Worm (Caenorhabditis elegans) whole organism, late embryonic: ENCODE data around the gene gen-1.

Experiments
- C08G9.2 ChIP-seq: sonication (generic microtip); optimal IDR thresholded peaks from 2 replicates; lab custom pipeline; 2016; ENCODE audit warnings: mild to moderate bottlenecking, missing genetic modification characterization, moderate library complexity, missing compliant biosample characterization
- K02D7.2 ChIP-seq: sonication (generic microtip); optimal IDR thresholded peaks from 2 replicates; lab custom pipeline; 2017; ENCODE audit warnings: mild to moderate bottlenecking, missing genetic modification characterization, missing compliant biosample characterization
- T23F11.4 ChIP-seq: fragments of 200-800 bp; sonication (Bioruptor generic); optimal IDR thresholded peaks from 2 replicates; lab custom pipeline; 2018; ENCODE audit warnings: mild to moderate bottlenecking, missing genetic modification characterization, missing compliant biosample characterization
- ceh-14 ChIP-seq: sonication (generic microtip); optimal IDR thresholded peaks from 2 replicates; lab custom pipeline; 2016; ENCODE audit warnings: missing genotype, missing genetic modification characterization, missing compliant biosample characterization
- ceh-19 ChIP-seq: fragments of 200-800 bp; sonication (Bioruptor generic); optimal IDR thresholded peaks from 2 replicates; lab custom pipeline; 2018; ENCODE audit warnings: mild to moderate bottlenecking, missing genetic modification characterization, missing compliant biosample characterization
- ceh-22 ChIP-seq: sonication (generic microtip); optimal IDR thresholded peaks from 2 replicates; lab custom pipeline; 2017; ENCODE audit warnings: missing biosample characterization, missing genetic modification characterization
- ceh-24 ChIP-seq: sonication (generic microtip); optimal IDR thresholded peaks from 2 replicates; lab custom pipeline; 2016; ENCODE audit warnings: mild to moderate bottlenecking, missing genetic modification characterization, missing compliant biosample characterization
- ceh-30 ChIP-seq: fragments of 150-350 bp; optimal IDR thresholded peaks from 2 replicates; lab custom pipeline; 2014; ENCODE audit warnings: missing biosample characterization, missing genetic modification characterization
- ceh-31 ChIP-seq: sonication (generic microtip); optimal IDR thresholded peaks from 2 replicates; lab custom pipeline; 2016; ENCODE audit warnings: missing genetic modification characterization, missing compliant biosample characterization
- ceh-34 ChIP-seq: sonication (generic microtip); optimal IDR thresholded peaks from 2 replicates; lab custom pipeline; 2016; ENCODE audit warnings: mild to moderate bottlenecking, missing genetic modification characterization, missing compliant biosample characterization
- ceh-48 ChIP-seq: sonication (generic microtip); optimal IDR thresholded peaks from 2 replicates; lab custom pipeline; 2016; ENCODE audit warnings: missing genetic modification characterization, inconsistent platforms, missing compliant biosample characterization
- dve-1 ChIP-seq: sonication (generic microtip); optimal IDR thresholded peaks from 2 replicates; lab custom pipeline; 2017; ENCODE audit warnings: antibody characterized with exemption, mild to moderate bottlenecking, missing genetic modification characterization, missing compliant biosample characterization
- elt-2 ChIP-seq: sonication (generic microtip); optimal IDR thresholded peaks from 2 replicates; lab custom pipeline; 2016; ENCODE audit warnings: missing genetic modification reagents, missing genetic modification characterization, missing compliant biosample characterization
- elt-4 ChIP-seq: sonication (generic microtip); optimal IDR thresholded peaks from 2 replicates; lab custom pipeline; 2016; ENCODE audit warnings: missing genetic modification characterization, missing compliant biosample characterization
- fax-1 ChIP-seq: sonication (generic microtip); optimal IDR thresholded peaks from 2 replicates; lab custom pipeline; 2016; ENCODE audit warnings: missing genotype, missing genetic modification characterization, missing compliant biosample characterization
- fkh-10 ChIP-seq: fragments of 150-350 bp; optimal IDR thresholded peaks from 2 replicates; lab custom pipeline; 2014; ENCODE audit warnings: missing biosample characterization, missing genetic modification reagents, missing genetic modification characterization
- hlh-13 ChIP-seq: fragments of 200-800 bp; sonication (Bioruptor generic); optimal IDR thresholded peaks from 2 replicates; lab custom pipeline; 2018; ENCODE audit warnings: mild to moderate bottlenecking, missing genetic modification characterization, missing compliant biosample characterization
- hlh-30 ChIP-seq: sonication (generic microtip); optimal IDR thresholded peaks from 2 replicates; lab custom pipeline; 2017; ENCODE audit warnings: antibody characterized with exemption, missing genetic modification characterization, missing compliant biosample characterization; ENCODE audit not compliant: insufficient read depth
- hlh-6 ChIP-seq: sonication (generic microtip); optimal IDR thresholded peaks from 2 replicates; lab custom pipeline; 2016; ENCODE audit warnings: missing genotype, missing genetic modification characterization, missing compliant biosample characterization
- lim-6 ChIP-seq: sonication (generic microtip); optimal IDR thresholded peaks from 2 replicates; lab custom pipeline; 2016; ENCODE audit warnings: missing genetic modification characterization, missing compliant biosample characterization
- mec-3 ChIP-seq: sonication (generic microtip); optimal IDR thresholded peaks from 2 replicates; lab custom pipeline; 2016; ENCODE audit warnings: borderline replicate concordance, missing genetic modification characterization, missing compliant biosample characterization
- nhr-232 ChIP-seq: sonication (generic microtip); optimal IDR thresholded peaks from 2 replicates; lab custom pipeline; 2016; ENCODE audit warnings: missing genetic modification characterization, missing compliant biosample characterization
- pag-3 ChIP-seq: sonication (generic microtip); optimal IDR thresholded peaks from 2 replicates; lab custom pipeline; 2016; ENCODE audit warnings: missing compliant biosample characterization, missing genetic modification characterization, borderline replicate concordance
- pat-9 ChIP-seq: fragments of 200-800 bp; sonication (Bioruptor generic); optimal IDR thresholded peaks from 2 replicates; lab custom pipeline; 2018; ENCODE audit warnings: mild to moderate bottlenecking, missing genetic modification characterization, moderate library complexity, missing compliant biosample characterization
- pax-1 ChIP-seq: fragments of 150-350 bp; optimal IDR thresholded peaks from 2 replicates; lab custom pipeline; 2014; ENCODE audit warnings: missing biosample characterization, missing genetic modification characterization
- pha-4 ChIP-seq: fragments of 150-350 bp; optimal IDR thresholded peaks from 2 replicates; lab custom pipeline; 2018; ENCODE audit warnings: missing biosample characterization, missing genetic modification reagents, missing genetic modification characterization
- pqm-1 ChIP-seq: sonication (generic microtip); optimal IDR thresholded peaks from 2 replicates; lab custom pipeline; 2016; ENCODE audit warnings: missing genetic modification characterization, missing compliant biosample characterization
- pros-1 ChIP-seq: fragments of 150-350 bp; optimal IDR thresholded peaks from 2 replicates; lab custom pipeline; 2014; ENCODE audit warnings: missing biosample characterization, missing genetic modification reagents, missing genetic modification characterization
- sdc-2 ChIP-seq: sonication (generic microtip); optimal IDR thresholded peaks from 2 replicates; lab custom pipeline; 2016; ENCODE audit warnings: missing genotype, missing genetic modification characterization, missing compliant biosample characterization
- sox-4 ChIP-seq: sonication (generic microtip); optimal IDR thresholded peaks from 2 replicates; lab custom pipeline; 2017; ENCODE audit warnings: mild to moderate bottlenecking, missing genetic modification characterization, inconsistent platforms, missing compliant biosample characterization
- syd-9 ChIP-seq: sonication (generic microtip); optimal IDR thresholded peaks from 2 replicates; lab custom pipeline; 2016; ENCODE audit warnings: mild to moderate bottlenecking, missing genetic modification characterization, moderate library complexity, missing compliant biosample characterization
- tbx-7 ChIP-seq: sonication (generic microtip); optimal IDR thresholded peaks from 2 replicates; lab custom pipeline; 2016; ENCODE audit warnings: missing genotype, missing genetic modification characterization, missing compliant biosample characterization
- unc-42 ChIP-seq: sonication (generic microtip); optimal IDR thresholded peaks from 2 replicates; lab custom pipeline; 2016; ENCODE audit warnings: missing genotype, missing genetic modification characterization, missing compliant biosample characterization
- unc-86 ChIP-seq: sonication (generic microtip); optimal IDR thresholded peaks from 2 replicates; lab custom pipeline; 2016; ENCODE audit warnings: missing genetic modification characterization, missing compliant biosample characterization
- ztf-16 ChIP-seq: sonication (generic microtip); optimal IDR thresholded peaks from 2 replicates; lab custom pipeline; 2017; ENCODE audit warnings: missing genetic modification characterization, missing compliant biosample characterization

Gene gen-1

DNA sequence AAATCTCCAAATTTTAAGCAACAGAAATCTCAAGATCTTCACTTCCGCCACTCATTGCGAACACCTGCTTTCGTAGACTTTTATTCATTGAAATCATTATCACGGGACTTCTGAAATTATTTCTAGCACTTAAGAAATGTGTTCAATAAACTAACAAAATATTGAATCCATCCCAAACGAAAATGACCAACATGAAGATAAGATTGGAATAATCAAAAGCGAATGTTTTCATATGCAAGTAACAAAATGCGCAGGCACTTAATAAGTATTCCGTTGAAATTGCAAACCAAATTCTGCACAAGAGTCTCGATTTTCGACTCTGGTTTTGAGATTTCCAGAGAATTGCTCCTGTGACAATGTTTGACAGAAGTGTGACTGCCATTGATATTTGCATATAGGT lies 16.5 kb upstream of the gen-1 start, which contains the start of gene srg-5:
Gene srg-5, minus strand, starts transcription at position 101 of the 400 bp plus-strand sequence.
- TF ChIP-seq C08G9.2, result no peak
- TF ChIP-seq hlh-6 (tag; lab: Kevin White, UChicago), result no peak
- no peak for TF ChIP-seq unc-86 (tag; lab: Kevin White, UChicago)
- no peak for TF ChIP-seq pqm-1 (tag; lab: Kevin White, UChicago)
- TF ChIP-seq unc-42, result no peak
- no peak for TF ChIP-seq ceh-19 (GFP tag; lab: Kevin White, UChicago)
- TF ChIP-seq, all 69 proteins: peak for 0

ce11 chrIII:6261985-6262384 lies 14.0 kb upstream of the gen-1 start, which contains the start of gene srg-4:
Gene srg-4 (minus strand): TSS chrIII:6262085.
- no peak for TF ChIP-seq ceh-24 (tag; lab: Kevin White, UChicago)
- no peak for TF ChIP-seq sdc-2 (tag; lab: Kevin White, UChicago)
- no peak for TF ChIP-seq syd-9
- TF ChIP-seq elt-4, result no peak
- TF ChIP-seq ceh-30, result no peak
- no peak for TF ChIP-seq ceh-48
- TF ChIP-seq unc-86 (tag; lab: Kevin White, UChicago), result no peak
- TF ChIP-seq sox-4 (tag; lab: Kevin White, UChicago), result no peak
- TF ChIP-seq hlh-13 (GFP tag; lab: Kevin White, UChicago), result no peak
- TF ChIP-seq pha-4 (tag; lab: Kevin White, UChicago), result no peak
- no peak for TF ChIP-seq pqm-1 (tag; lab: Kevin White, UChicago)
- no peak for TF ChIP-seq lim-6
- no peak for TF ChIP-seq dve-1 (tag; lab: Kevin White, UChicago)
- no peak for TF ChIP-seq ceh-22
- TF ChIP-seq pag-3 (tag; lab: Kevin White, UChicago), result no peak

ce11 chrIII:6260115-6260514 lies 12.2 kb upstream of the gen-1 start, which contains the start of gene srg-2:
Gene srg-2 (minus strand): TSS chrIII:6260215.
- TF ChIP-seq sox-4 (tag; lab: Kevin White, UChicago) (no peak), T23F11.4 (no peak), K02D7.2 (tag; lab: Kevin White, UChicago) (no peak), fax-1 (tag; lab: Kevin White, UChicago) (no peak), ztf-16 (no peak), pqm-1 (tag; lab: Kevin White, UChicago) (no peak), unc-86 (tag; lab: Kevin White, UChicago) (no peak), pros-1 (tag; lab: Kevin White, UChicago) (no peak), pat-9 (tag; lab: Kevin White, UChicago) (no peak), unc-42 (no peak), fkh-10 (no peak), ceh-34 (tag; lab: Kevin White, UChicago) (no peak), tbx-7 (tag; lab: Kevin White, UChicago) (no peak), mec-3 (tag; lab: Kevin White, UChicago) (no peak), pag-3 (tag; lab: Kevin White, UChicago) (no peak), ceh-14 (no peak), pax-1 (tag; lab: Kevin White, UChicago) (no peak), hlh-13 (GFP tag; lab: Kevin White, UChicago) (no peak), hlh-30 (tag; lab: Kevin White, UChicago) (no peak)

- TF ChIP-seq elt-2 (tag; lab: Kevin White, UChicago), result no peak
- TF ChIP-seq hlh-13 (GFP tag; lab: Kevin White, UChicago), result no peak
- no peak for TF ChIP-seq nhr-232 (tag; lab: Kevin White, UChicago)
- TF ChIP-seq ceh-31 (tag; lab: Kevin White, UChicago), result no peak
- TF ChIP-seq syd-9, result no peak
These were observed 10.3 kb upstream of the gen-1 start, which contains the start of gene srg-1 for ce11 chrIII:6258262-6258661. Gene srg-1 (minus strand): TSS chrIII:6258362.
